Worm (Caenorhabditis elegans): Measurements from ENCODE around the gene F14H8.2.

The F14H8.2 gene

ce11 chrV:15059534-15059933, 39.4 kb upstream of the F14H8.2 start, which contains the start of the genes mcm-3 and C25D7.15:
Gene mcm-3 (minus strand): TSS chrV:15059599.
Gene C25D7.15 (plus strand): TSS chrV:15059808.
- TF ChIP-seq unc-39 (tag; optimal IDR thresholded peaks at IDR 0.05) = no peak
- TF ChIP-seq ham-2 (GFP tag; optimal IDR thresholded peaks at IDR 0.05) = no peak
- TF ChIP-seq ces-1 (GFP tag; optimal IDR thresholded peaks at IDR 0.05) = peak; percentile 11
- TF ChIP-seq M03D4.4 (tag; optimal IDR thresholded peaks at IDR 0.05) = no peak
- peak; percentile 44 for TF ChIP-seq zip-8 (tag; optimal IDR thresholded peaks at IDR 0.05)
- TF ChIP-seq lsy-2 (tag; optimal IDR thresholded peaks at IDR 0.05) = peak; percentile 12
- no peak for TF ChIP-seq sem-2 (GFP tag; optimal IDR thresholded peaks at IDR 0.05)

- TF ChIP-seq lin-32 (GFP tag; optimal IDR thresholded peaks at IDR 0.05) = no peak
- TF ChIP-seq zip-8 (tag; optimal IDR thresholded peaks at IDR 0.05) = no peak
- TF ChIP-seq lsy-2 (tag; optimal IDR thresholded peaks at IDR 0.05) = no peak
- no peak for TF ChIP-seq sem-2 (GFP tag; optimal IDR thresholded peaks at IDR 0.05)
- TF ChIP-seq flh-1 (GFP tag; optimal IDR thresholded peaks at IDR 0.05) = no peak
- TF ChIP-seq unc-62 (GFP tag; optimal IDR thresholded peaks at IDR 0.05) = no peak
- TF ChIP-seq ceh-39 (tag; optimal IDR thresholded peaks at IDR 0.05) = no peak
- no peak for TF ChIP-seq mep-1 (tag; optimal IDR thresholded peaks at IDR 0.05)
- TF ChIP-seq mab-5 (tag; optimal IDR thresholded peaks at IDR 0.05) = no peak
- TF ChIP-seq sptf-1 (tag; optimal IDR thresholded peaks at IDR 0.05) = no peak
Observed at ce11 chrV:15058965-15059364, 38.8 kb upstream of the F14H8.2 start.

ce11 chrV:15058423-15058822, 38.3 kb upstream of the F14H8.2 start:
- TF ChIP-seq nhr-2 (tag; optimal IDR thresholded peaks at IDR 0.05) = no peak
- no peak for TF ChIP-seq lsy-2 (tag; optimal IDR thresholded peaks at IDR 0.05)
- no peak for TF ChIP-seq sem-2 (GFP tag; optimal IDR thresholded peaks at IDR 0.05)
- no peak for TF ChIP-seq zip-8 (tag; optimal IDR thresholded peaks at IDR 0.05)
- TF ChIP-seq ceh-83 (GFP tag; optimal IDR thresholded peaks at IDR 0.05) = no peak
- TF ChIP-seq elt-1 (tag; optimal IDR thresholded peaks at IDR 0.05; ENCODE audit: borderline replicate concordance, insufficient read depth) = no peak
- TF ChIP-seq pha-4 (tag; optimal IDR thresholded peaks at IDR 0.05) = no peak
- TF ChIP-seq drap-1 (GFP tag; optimal IDR thresholded peaks at IDR 0.05) = no peak
- no peak for TF ChIP-seq lin-13 (tag; optimal IDR thresholded peaks at IDR 0.05)
- no peak for TF ChIP-seq unc-62 (GFP tag; optimal IDR thresholded peaks at IDR 0.05)
- no peak for TF ChIP-seq M03D4.4 (tag; optimal IDR thresholded peaks at IDR 0.05)
- no peak for TF ChIP-seq sptf-1 (tag; optimal IDR thresholded peaks at IDR 0.05)
- no peak for TF ChIP-seq snpc-4 (tag; optimal IDR thresholded peaks at IDR 0.05)
- TF ChIP-seq mep-1 (tag; optimal IDR thresholded peaks at IDR 0.05) = no peak
- no peak for TF ChIP-seq elt-3 (tag; optimal IDR thresholded peaks at IDR 0.05)
- no peak for TF ChIP-seq nhr-76 (tag; optimal IDR thresholded peaks at IDR 0.05)

- no peak for TF ChIP-seq tbx-8 (GFP tag; optimal IDR thresholded peaks at IDR 0.05)
- TF ChIP-seq unc-120 (tag; optimal IDR thresholded peaks at IDR 0.05; ENCODE audit: poor library complexity, severe bottlenecking) = no peak
- TF ChIP-seq drap-1 (GFP tag; optimal IDR thresholded peaks at IDR 0.05) = no peak
- TF ChIP-seq nhr-12 (tag; optimal IDR thresholded peaks at IDR 0.05) = no peak
- TF ChIP-seq M03D4.4 (tag; optimal IDR thresholded peaks at IDR 0.05) = no peak
- TF ChIP-seq ceh-43 (GFP tag; optimal IDR thresholded peaks at IDR 0.05) = no peak
- TF ChIP-seq nhr-76 (tag; optimal IDR thresholded peaks at IDR 0.05) = no peak
- no peak for TF ChIP-seq ztf-11 (tag; optimal IDR thresholded peaks at IDR 0.05)
- TF ChIP-seq bed-3 (GFP tag; optimal IDR thresholded peaks at IDR 0.05) = no peak
- no peak for TF ChIP-seq ces-1 (GFP tag; optimal IDR thresholded peaks at IDR 0.05)
- TF ChIP-seq lin-13 (tag; optimal IDR thresholded peaks at IDR 0.05) = no peak
- TF ChIP-seq mab-5 (tag; optimal IDR thresholded peaks at IDR 0.05) = no peak
- TF ChIP-seq flh-1 (GFP tag; optimal IDR thresholded peaks at IDR 0.05) = no peak
- TF ChIP-seq cnd-1 (tag; optimal IDR thresholded peaks at IDR 0.05) = no peak
- no peak for TF ChIP-seq mls-2 (tag; optimal IDR thresholded peaks at IDR 0.05)
- TF ChIP-seq zip-8 (tag; optimal IDR thresholded peaks at IDR 0.05) = no peak
- TF ChIP-seq lsy-2 (tag; optimal IDR thresholded peaks at IDR 0.05) = no peak
- TF ChIP-seq sem-2 (GFP tag; optimal IDR thresholded peaks at IDR 0.05) = no peak
Observed at ce11 chrV:15057724-15058123, 37.6 kb upstream of the F14H8.2 start.

- TF ChIP-seq elt-1 (tag; optimal IDR thresholded peaks at IDR 0.05; ENCODE audit: borderline replicate concordance, insufficient read depth) (no peak), mep-1 (tag; optimal IDR thresholded peaks at IDR 0.05) (no peak), snpc-4 (tag; optimal IDR thresholded peaks at IDR 0.05) (no peak), ztf-11 (tag; optimal IDR thresholded peaks at IDR 0.05) (no peak), ceh-83 (GFP tag; optimal IDR thresholded peaks at IDR 0.05) (no peak), elt-3 (tag; optimal IDR thresholded peaks at IDR 0.05) (no peak), unc-62 (GFP tag; optimal IDR thresholded peaks at IDR 0.05) (no peak), ham-2 (GFP tag; optimal IDR thresholded peaks at IDR 0.05) (no peak), cnd-1 (tag; optimal IDR thresholded peaks at IDR 0.05) (no peak), nhr-12 (tag; optimal IDR thresholded peaks at IDR 0.05) (no peak)
Observed at ce11 chrV:15056346-15056839, 36.3 kb upstream of the F14H8.2 start.
